Fruit fly (Drosophila melanogaster) whole organism, embryonic: ENCODE results near the gene Fibp.

Experiments
- BtbVII ChIP-seq: fragments of 200-800 bp; sonication (Bioruptor generic); optimal IDR thresholded peaks from 3 replicates; lab custom pipeline; 2017; ENCODE audit warnings: missing biosample characterization, mild to moderate bottlenecking, missing genetic modification characterization
- CG10654 ChIP-seq: fragments of 200-800 bp; sonication (Bioruptor generic); optimal IDR thresholded peaks from 2 replicates; lab custom pipeline; 2016; ENCODE audit warnings: missing biosample characterization, missing genetic modification characterization
- CG10959 ChIP-seq: fragments of 200-800 bp; sonication (Bioruptor generic); IDR thresholded peaks from 2 replicates; pipeline ENCODE4 v1.3.6; 2022; ENCODE audit warnings: missing biosample characterization, missing genetic modification characterization
- CG11085 ChIP-seq: fragments of 200-800 bp; sonication (Bioruptor generic); IDR thresholded peaks from 2 replicates; pipeline ENCODE4 v1.3.6; 2022; ENCODE audit warnings: missing biosample characterization, missing genetic modification characterization
- CG11560 ChIP-seq: fragments of 200-800 bp; sonication (Bioruptor generic); IDR thresholded peaks from 3 replicates; pipeline ENCODE4 v1.3.6; 2022; ENCODE audit warnings: missing biosample characterization, missing genetic modification characterization
- CG17359 ChIP-seq: fragments of 200-800 bp; sonication (Bioruptor generic); optimal IDR thresholded peaks from 3 replicates; lab custom pipeline; 2018; ENCODE audit warnings: missing biosample characterization, mild to moderate bottlenecking, missing genetic modification characterization, moderate library complexity
- CG17361 ChIP-seq: fragments of 200-800 bp; sonication (Bioruptor generic); IDR thresholded peaks from 3 replicates; pipeline ENCODE4 v1.3.6; 2022; ENCODE audit warnings: missing biosample characterization, missing genetic modification characterization
- CG17385 ChIP-seq: fragments of 200-800 bp; sonication (Bioruptor generic); optimal IDR thresholded peaks from 3 replicates; lab custom pipeline; 2018; ENCODE audit warnings: missing biosample characterization, mild to moderate bottlenecking, missing genetic modification characterization
- CG31365 ChIP-seq: fragments of 200-800 bp; sonication (Bioruptor generic); optimal IDR thresholded peaks from 2 replicates; lab custom pipeline; 2018; ENCODE audit warnings: missing biosample characterization, mild to moderate bottlenecking, missing genetic modification characterization
- CG3847 ChIP-seq: fragments of 200-800 bp; sonication (Bioruptor generic); IDR thresholded peaks from 2 replicates; pipeline ENCODE4 v1.3.6; 2022; ENCODE audit warnings: missing biosample characterization, missing genetic modification characterization
- CG4820 ChIP-seq: fragments of 200-800 bp; sonication (Bioruptor generic); optimal IDR thresholded peaks from 3 replicates; lab custom pipeline; 2016; ENCODE audit warnings: missing biosample characterization, missing genetic modification characterization
- CG6654 ChIP-seq: fragments of 200-800 bp; sonication (Bioruptor generic); optimal IDR thresholded peaks from 2 replicates; lab custom pipeline; 2017; ENCODE audit warnings: missing biosample characterization, mild to moderate bottlenecking, missing genetic modification characterization
- CG9437 ChIP-seq: fragments of 200-800 bp; sonication (Bioruptor generic); optimal IDR thresholded peaks from 2 replicates; lab custom pipeline; 2018; ENCODE audit warnings: missing biosample characterization, mild to moderate bottlenecking, missing genetic modification characterization
- CG9797 ChIP-seq: fragments of 200-800 bp; sonication (Bioruptor generic); optimal IDR thresholded peaks from 3 replicates; lab custom pipeline; 2018; ENCODE audit warnings: missing biosample characterization, mild to moderate bottlenecking, missing genetic modification characterization
- CG9817 ChIP-seq: fragments of 200-800 bp; sonication (Bioruptor generic); optimal IDR thresholded peaks from 2 replicates; lab custom pipeline; 2018; ENCODE audit warnings: missing biosample characterization, mild to moderate bottlenecking, missing genetic modification characterization, moderate library complexity
- CG9932 ChIP-seq: fragments of 200-800 bp; sonication (Bioruptor generic); IDR thresholded peaks from 2 replicates; pipeline ENCODE4 v1.3.6; 2022; ENCODE audit warnings: missing biosample characterization, missing genetic modification characterization
- Dfd ChIP-seq, 2 experiments: fragments of >200 bp; optimal IDR thresholded peaks; 2 replicates each; lab custom pipeline; 2017; ENCODE audit warnings: missing biosample characterization in 2 of 2, missing genetic modification characterization in 2 of 2
- Dip3 ChIP-seq: fragments of 200-800 bp; sonication (Bioruptor generic); optimal IDR thresholded peaks from 3 replicates; lab custom pipeline; 2016; ENCODE audit warnings: missing biosample characterization, missing genetic modification characterization
- Dll ChIP-seq: fragments of 200-800 bp; sonication (Bioruptor generic); IDR thresholded peaks from 4 replicates; pipeline ENCODE4 v1.3.6; 2022; ENCODE audit warnings: missing biosample characterization, missing genetic modification characterization; ENCODE audit not compliant: partially characterized antibody
- Ets65A ChIP-seq: fragments of 200-800 bp; sonication (Bioruptor generic); peaks from one replicate; lab custom pipeline; 2016; ENCODE audit warnings: missing biosample characterization, missing genetic modification characterization
- Ets97D ChIP-seq: fragments of 200-800 bp; sonication (Bioruptor generic); optimal IDR thresholded peaks from 3 replicates; lab custom pipeline; 2016; ENCODE audit warnings: missing biosample characterization, missing genetic modification characterization
- Hsf ChIP-seq: fragments of 200-800 bp; sonication (Bioruptor generic); optimal IDR thresholded peaks from 3 replicates; lab custom pipeline; 2016; ENCODE audit warnings: missing biosample characterization, missing genetic modification characterization
- NC2α ChIP-seq: fragments of 200-800 bp; sonication (Bioruptor generic); optimal IDR thresholded peaks from 2 replicates; lab custom pipeline; 2016; ENCODE audit warnings: missing biosample characterization, missing genetic modification characterization
- Opbp ChIP-seq: fragments of 200-800 bp; sonication (Bioruptor generic); IDR thresholded peaks from 3 replicates; pipeline ENCODE4 v1.3.6; 2022; ENCODE audit warnings: missing biosample characterization, missing genetic modification characterization; ENCODE audit not compliant: partially characterized antibody
- Rx ChIP-seq: fragments of 200-800 bp; sonication (Bioruptor generic); IDR thresholded peaks from 2 replicates; pipeline ENCODE4 v1.3.6; 2022; ENCODE audit warnings: missing biosample characterization, missing genetic modification characterization
- Six4 ChIP-seq: fragments of 200-800 bp; sonication (Bioruptor generic); optimal IDR thresholded peaks from 2 replicates; lab custom pipeline; 2016; ENCODE audit warnings: missing biosample characterization, missing genetic modification characterization
- Sox100B ChIP-seq: fragments of 200-800 bp; sonication (Bioruptor generic); optimal IDR thresholded peaks from 3 replicates; lab custom pipeline; 2018; ENCODE audit warnings: missing biosample characterization, mild to moderate bottlenecking, missing genetic modification characterization
- YL-1 ChIP-seq: fragments of 200-800 bp; sonication (Bioruptor generic); optimal IDR thresholded peaks from 3 replicates; lab custom pipeline; 2017; ENCODE audit warnings: missing biosample characterization, mild to moderate bottlenecking, missing genetic modification characterization
- al ChIP-seq: fragments of 200-800 bp; sonication (Bioruptor generic); IDR thresholded peaks from 2 replicates; pipeline ENCODE4 v1.3.6; 2022; ENCODE audit warnings: missing biosample characterization, missing genetic modification characterization
- az2 ChIP-seq: fragments of 200-800 bp; sonication (Bioruptor generic); optimal IDR thresholded peaks from 3 replicates; lab custom pipeline; 2016; ENCODE audit warnings: missing biosample characterization, missing genetic modification characterization
- bbx ChIP-seq: fragments of 200-800 bp; sonication (Bioruptor generic); IDR thresholded peaks from 2 replicates; pipeline ENCODE4 v1.3.6; 2022; ENCODE audit warnings: missing biosample characterization, missing genetic modification characterization; ENCODE audit not compliant: partially characterized antibody
- chif ChIP-seq, 2 experiments: fragments of 200-800 bp; sonication (Bioruptor generic); optimal IDR thresholded peaks; 3 replicates each; lab custom pipeline; 2016; ENCODE audit warnings: missing biosample characterization in 2 of 2, missing genetic modification characterization in 2 of 2
- dmrt99B ChIP-seq: fragments of 200-800 bp; sonication (Bioruptor generic); optimal IDR thresholded peaks from 2 replicates; lab custom pipeline; 2018; ENCODE audit warnings: missing biosample characterization, mild to moderate bottlenecking, missing genetic modification characterization, moderate library complexity
- dpn ChIP-seq, 2 experiments: fragments of 200-800 bp; sonication (Bioruptor generic); optimal IDR thresholded peaks; 3 replicates each; lab custom pipeline; 2016; ENCODE audit warnings: missing biosample characterization in 2 of 2, missing genetic modification characterization in 2 of 2
- fru ChIP-seq: fragments of >200 bp; optimal IDR thresholded peaks from 2 replicates; lab custom pipeline; 2017
- h ChIP-seq: fragments of >200 bp; optimal IDR thresholded peaks from 2 replicates; lab custom pipeline; 2017
- mam ChIP-seq: fragments of 200-800 bp; sonication (Bioruptor generic); optimal IDR thresholded peaks from 3 replicates; lab custom pipeline; 2016; ENCODE audit warnings: missing biosample characterization, missing genetic modification characterization
- mirr ChIP-seq: fragments of 200-800 bp; sonication (Bioruptor generic); optimal IDR thresholded peaks from 3 replicates; lab custom pipeline; 2018; ENCODE audit warnings: missing biosample characterization, mild to moderate bottlenecking, missing genetic modification characterization
- nerfin-2 ChIP-seq: fragments of 200-800 bp; sonication (Bioruptor generic); IDR thresholded peaks from 2 replicates; pipeline ENCODE4 v1.3.6; 2022; ENCODE audit warnings: missing biosample characterization, missing genetic modification characterization; ENCODE audit not compliant: partially characterized antibody
- nom ChIP-seq: fragments of 200-800 bp; sonication (Bioruptor generic); optimal IDR thresholded peaks from 2 replicates; lab custom pipeline; 2017; ENCODE audit warnings: missing biosample characterization, missing genetic modification characterization, mild to moderate bottlenecking, moderate library complexity, missing genetic modification reagents
- onecut ChIP-seq: fragments of 200-800 bp; sonication (Bioruptor generic); IDR thresholded peaks from 2 replicates; pipeline ENCODE4 v1.3.6; 2022; ENCODE audit warnings: missing biosample characterization, missing genetic modification characterization
- pfk ChIP-seq: fragments of 200-800 bp; sonication (Bioruptor generic); optimal IDR thresholded peaks from 2 replicates; lab custom pipeline; 2018; ENCODE audit warnings: missing biosample characterization, mild to moderate bottlenecking, missing genetic modification characterization, moderate library complexity
- phol ChIP-seq: fragments of 200-800 bp; sonication (Bioruptor generic); optimal IDR thresholded peaks from 3 replicates; lab custom pipeline; 2018; ENCODE audit warnings: missing biosample characterization, mild to moderate bottlenecking, missing genetic modification characterization, moderate library complexity
- row ChIP-seq: fragments of 200-800 bp; sonication (Bioruptor generic); IDR thresholded peaks from 3 replicates; pipeline ENCODE4 v1.3.6; 2022; ENCODE audit warnings: missing biosample characterization, missing genetic modification characterization
- sc ChIP-seq, 3 experiments: fragments of >200 bp in 2 of 3; fragments of 200-800 bp in 1 of 3; sonication (Bioruptor generic) in 1 of 3; optimal IDR thresholded peaks; 2 replicates in 2 of 3; 3 replicates in 1 of 3; lab custom pipeline; 2017; ENCODE audit warnings: mild to moderate bottlenecking in 1 of 3, missing biosample characterization in 1 of 3, missing genetic modification characterization in 1 of 3, missing genetic modification reagents in 1 of 3
- sens-2 ChIP-seq: fragments of 200-800 bp; sonication (Bioruptor generic); IDR thresholded peaks from 2 replicates; pipeline ENCODE4 v1.3.6; 2022; ENCODE audit warnings: missing biosample characterization, missing genetic modification characterization
- ssp ChIP-seq: fragments of 200-800 bp; sonication (Bioruptor generic); IDR thresholded peaks from 2 replicates; pipeline ENCODE4 v1.3.6; 2022; ENCODE audit warnings: missing biosample characterization, missing genetic modification characterization
- stc ChIP-seq: fragments of 200-800 bp; sonication (Bioruptor generic); IDR thresholded peaks from 2 replicates; pipeline ENCODE4 v1.3.6; 2022; ENCODE audit warnings: missing biosample characterization, missing genetic modification characterization
- tin ChIP-seq: fragments of 200-800 bp; sonication (Bioruptor generic); optimal IDR thresholded peaks from 3 replicates; lab custom pipeline; 2016; ENCODE audit warnings: missing biosample characterization, missing genetic modification characterization
- toy ChIP-seq: fragments of 200-800 bp; sonication (Bioruptor generic); IDR thresholded peaks from 2 replicates; pipeline ENCODE4 v1.3.6; 2022; ENCODE audit warnings: missing biosample characterization, missing genetic modification characterization
- yki ChIP-seq: fragments of >200 bp; optimal IDR thresholded peaks from 3 replicates; lab custom pipeline; 2018

Gene Fibp

DNA sequence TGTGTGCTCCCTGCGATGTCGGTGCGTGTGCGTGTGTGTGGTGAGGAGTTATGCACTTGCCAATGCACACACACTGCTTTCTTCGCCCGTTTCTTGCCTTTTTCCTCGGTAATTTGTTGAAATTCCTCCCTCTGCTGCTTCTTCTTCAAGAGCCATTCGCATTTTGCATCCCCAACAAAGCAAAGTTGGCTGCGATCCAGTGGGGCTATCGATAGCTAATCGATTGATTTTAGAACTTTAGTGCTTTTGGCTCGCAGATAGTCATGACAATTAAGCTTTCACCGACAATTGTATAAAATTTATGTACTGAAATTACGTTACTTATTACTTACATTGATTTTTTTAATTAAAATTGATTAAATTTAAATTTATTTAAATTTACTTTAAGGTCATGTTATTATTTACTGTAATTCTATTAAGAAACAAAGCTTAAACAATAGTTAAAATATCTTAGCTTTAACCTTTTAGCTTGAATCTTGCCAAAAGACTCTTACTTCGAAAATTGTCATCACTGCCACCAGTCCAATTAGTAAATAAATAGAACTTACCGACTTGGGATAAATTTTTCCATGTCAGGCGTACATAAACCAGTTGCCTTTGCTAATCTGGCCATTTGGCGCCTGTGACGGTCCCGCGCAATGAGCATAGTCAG is 16.5 kb upstream of the Fibp start, which contains the start of the genes trc and CG32221 (continued):
- peak; percentile 19; the same call in 1 of the 2 replicates for TF ChIP-seq ssp (GFP tag; lab: Robert Waterston, UW)
- TF ChIP-seq sc (optimal IDR thresholded peaks at IDR 0.05; lab: Kevin White, UChicago): no peak
- peak; percentile 20 for TF ChIP-seq sc (GFP tag; optimal IDR thresholded peaks at IDR 0.05; lab: Kevin White, UChicago)
- peak; percentile 100 for TF ChIP-seq Opbp (GFP tag; lab: Robert Waterston, UW)
- TF ChIP-seq CG9797 (GFP tag; lab: Kevin White, UChicago): peak; percentile 12
- TF ChIP-seq dmrt99B (tag; lab: Kevin White, UChicago): no peak
- peak; percentile 31; the same call in 1 of the 2 replicates for TF ChIP-seq CG11085 (GFP tag; lab: Robert Waterston, UW)
- TF ChIP-seq mam (GFP tag; lab: Kevin White, UChicago): peak; percentile 17
- peak; percentile 41 for TF ChIP-seq Hsf (GFP tag; lab: Kevin White, UChicago)
- TF ChIP-seq NC2α: no peak
- no peak for TF ChIP-seq Dip3
- TF ChIP-seq Sox100B (GFP tag; lab: Kevin White, UChicago): no peak
- TF ChIP-seq CG17385 (GFP tag; lab: Kevin White, UChicago): peak; percentile 98
- peak; percentile 10 for TF ChIP-seq CG10654
- no peak for TF ChIP-seq h (lab: Kevin White, UChicago)
- TF ChIP-seq CG9817 (tag; lab: Kevin White, UChicago): peak; percentile 68
- TF ChIP-seq Six4: peak; percentile 27
- peak; percentile 83 for TF ChIP-seq row (GFP tag; lab: Robert Waterston, UW)
- no peak for TF ChIP-seq CG10959 (GFP tag; lab: Robert Waterston, UW)
- 0 out of 2 replicates have a peak, but pooled peaks have one; percentile 33 for TF ChIP-seq al (GFP tag; lab: Robert Waterston, UW)
- TF ChIP-seq stc (GFP tag; lab: Robert Waterston, UW): 0 out of 2 replicates have a peak, but pooled peaks have one; percentile 23
- TF ChIP-seq YL-1 (GFP tag; lab: Kevin White, UChicago): peak; percentile 94
- TF ChIP-seq CG4820 (GFP tag; lab: Kevin White, UChicago): no peak
- peak; percentile 71 for TF ChIP-seq onecut (GFP tag; lab: Robert Waterston, UW)
- peak; percentile 82; the same call in 2 of the 3 replicates for TF ChIP-seq CG11560 (tag; lab: Robert Waterston, UW)
- TF ChIP-seq dpn (GFP tag; optimal IDR thresholded peaks at IDR 0.05; lab: Kevin White, UChicago): peak; percentile 19 to 43
- no peak for TF ChIP-seq fru (lab: Kevin White, UChicago)
- no peak for TF ChIP-seq CG17361
- no peak for TF ChIP-seq yki
- peak; percentile 46 for TF ChIP-seq nerfin-2 (GFP tag; lab: Robert Waterston, UW)
- peak; percentile 59 for TF ChIP-seq Rx
- no peak for TF ChIP-seq chif (GFP tag; optimal IDR thresholded peaks at IDR 0.05; lab: Kevin White, UChicago)
- TF ChIP-seq tin (GFP tag; lab: Kevin White, UChicago): peak; percentile 34
- TF ChIP-seq bbx: peak; percentile 81
- peak; percentile 33 for TF ChIP-seq CG17359 (tag; lab: Kevin White, UChicago)
- peak; percentile 78 for TF ChIP-seq CG9932
- TF ChIP-seq CG31365 (tag; lab: Kevin White, UChicago): no peak
- TF ChIP-seq Ets97D (GFP tag; lab: Kevin White, UChicago): peak; percentile 96
- peak; percentile 51; the same call in 1 of the 2 replicates for TF ChIP-seq CG3847 (GFP tag; lab: Robert Waterston, UW)
- TF ChIP-seq BtbVII (GFP tag; lab: Kevin White, UChicago): no peak
- peak; percentile 4 for TF ChIP-seq CG9437
- TF ChIP-seq Dfd (GFP tag; optimal IDR thresholded peaks at IDR 0.05; lab: Kevin White, UChicago): no peak
- peak; percentile 94 for TF ChIP-seq Ets65A
- TF ChIP-seq az2 (GFP tag; lab: Kevin White, UChicago): no peak
- TF ChIP-seq toy (GFP tag; lab: Robert Waterston, UW): no peak
- TF ChIP-seq CG6654 (GFP tag; lab: Kevin White, UChicago): no peak
- peak; percentile 50 for TF ChIP-seq phol (tag; lab: Kevin White, UChicago)
- peak; percentile 54 for TF ChIP-seq nom (GFP tag; lab: Kevin White, UChicago)
- peak; percentile 56 for TF ChIP-seq pfk
- peak; percentile 66 for TF ChIP-seq mirr (GFP tag; lab: Kevin White, UChicago)
- TF ChIP-seq Dll: peak; percentile 67
- no peak for TF ChIP-seq sens-2 (GFP tag; lab: Robert Waterston, UW)
